Worm (Caenorhabditis elegans) whole organism, young adult: ENCODE data around the gene F26F4.9.

Experiments used
- F23B12.7 ChIP-seq: sonication (generic microtip); optimal IDR thresholded peaks from 2 replicates; lab custom pipeline; 2017; ENCODE audit warnings: missing genetic modification characterization, mild to moderate bottlenecking, missing compliant biosample characterization, antibody characterized with exemption, moderate library complexity; ENCODE audit not compliant: insufficient read depth
- F57C9.4 ChIP-seq: sonication (generic microtip); optimal IDR thresholded peaks from 2 replicates; lab custom pipeline; 2017; ENCODE audit warnings: mild to moderate bottlenecking, missing genetic modification characterization, missing compliant biosample characterization
- Y95B8A.8 ChIP-seq: fragments of 200-800 bp; sonication (Bioruptor generic); IDR thresholded peaks from 2 replicates; pipeline ENCODE4 v1.3.6; 2022; ENCODE audit warnings: missing genetic modification reagents, missing genetic modification characterization, missing compliant biosample characterization
- aptf-2 ChIP-seq: fragments of 200-800 bp; sonication (Bioruptor generic); conservative IDR thresholded peaks from 2 replicates; pipeline ENCODE4 v1.3.6; 2022; ENCODE audit warnings: missing genetic modification reagents, missing genetic modification characterization, missing compliant biosample characterization
- ceh-79 ChIP-seq: sonication (generic microtip); optimal IDR thresholded peaks from 2 replicates; lab custom pipeline; 2017; ENCODE audit warnings: mild to moderate bottlenecking, missing genetic modification characterization, missing compliant biosample characterization
- efl-1 ChIP-seq: fragments of 150-350 bp; optimal IDR thresholded peaks from 2 replicates; lab custom pipeline; 2014; ENCODE audit warnings: missing biosample characterization, missing genetic modification reagents, missing genetic modification characterization
- hlh-12 ChIP-seq: sonication (generic microtip); optimal IDR thresholded peaks from 2 replicates; lab custom pipeline; 2016; ENCODE audit warnings: missing genetic modification characterization, missing compliant biosample characterization
- hmg-1.2 ChIP-seq: fragments of 200-800 bp; sonication (Bioruptor generic); IDR thresholded peaks from 2 replicates; pipeline ENCODE4 v1.3.6; 2022; ENCODE audit warnings: missing genetic modification reagents, missing genetic modification characterization, missing compliant biosample characterization
- nfya-1 ChIP-seq: sonication (generic microtip); optimal IDR thresholded peaks from 2 replicates; lab custom pipeline; 2017; ENCODE audit warnings: antibody characterized with exemption, missing compliant biosample characterization, missing genetic modification characterization, borderline replicate concordance; ENCODE audit not compliant: insufficient read depth
- sdz-38 ChIP-seq: sonication (generic microtip); optimal IDR thresholded peaks from 2 replicates; lab custom pipeline; 2016; ENCODE audit warnings: missing genotype, missing genetic modification characterization, missing compliant biosample characterization
- tbx-9 ChIP-seq: sonication (generic microtip); optimal IDR thresholded peaks from 2 replicates; lab custom pipeline; 2016; ENCODE audit warnings: borderline replicate concordance, missing genetic modification characterization, inconsistent platforms, missing compliant biosample characterization
- ztf-25 ChIP-seq: fragments of 200-800 bp; sonication (Bioruptor generic); IDR thresholded peaks from 2 replicates; pipeline ENCODE4 v1.3.6; 2022; ENCODE audit warnings: missing genetic modification reagents, missing genetic modification characterization, missing compliant biosample characterization
- ztf-3 ChIP-seq: fragments of 200-800 bp; sonication (Bioruptor generic); optimal IDR thresholded peaks from 2 replicates; lab custom pipeline; 2018; ENCODE audit warnings: mild to moderate bottlenecking, missing genetic modification characterization, missing compliant biosample characterization

DNA sequence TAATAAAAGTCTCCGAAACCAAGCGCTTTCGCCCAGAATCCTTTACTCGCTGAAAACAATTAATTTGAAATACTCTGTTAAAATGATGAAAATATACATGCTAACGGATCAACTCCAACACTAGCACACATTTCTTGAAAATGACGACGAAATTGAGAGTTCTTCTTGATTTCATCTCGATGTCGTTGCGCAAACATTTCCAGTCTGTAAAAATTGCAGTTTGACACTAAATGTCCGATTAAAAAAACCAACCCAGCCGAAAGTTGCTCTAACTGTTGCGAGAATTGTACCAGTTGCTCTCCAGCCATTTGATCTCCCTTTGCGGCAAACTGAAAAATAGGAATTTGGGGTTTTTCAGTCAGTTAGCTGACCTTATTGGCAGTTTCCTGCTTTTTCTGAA is 49.0 kb upstream of the F26F4.9 start:
- TF ChIP-seq F57C9.4 (tag; lab: Kevin White, UChicago) (no peak), hmg-1.2 (GFP tag; lab: Robert Waterston, UW) (no peak), F23B12.7 (tag; lab: Kevin White, UChicago) (no peak), ceh-79 (no peak), ztf-3 (no peak), tbx-9 (tag; lab: Kevin White, UChicago) (no peak), Y95B8A.8 (GFP tag; lab: Robert Waterston, UW) (no peak), hlh-12 (tag; lab: Kevin White, UChicago) (no peak), aptf-2 (GFP tag; lab: Robert Waterston, UW) (no peak), sdz-38 (no peak), nfya-1 (tag; lab: Kevin White, UChicago) (no peak), efl-1 (GFP tag; lab: Kevin White, UChicago) (no peak), ztf-25 (GFP tag; lab: Robert Waterston, UW) (no peak)
